Worm (Caenorhabditis elegans) whole organism, late embryonic: ENCODE measurements around the gene C05D9.7.

ENCODE experiments used
- C08G9.2 ChIP-seq: sonication (generic microtip); optimal IDR thresholded peaks from 2 replicates; lab custom pipeline; 2016; ENCODE audit warnings: mild to moderate bottlenecking, missing genetic modification characterization, moderate library complexity, missing compliant biosample characterization
- C38D4.7 ChIP-seq: fragments of 200-800 bp; sonication (Bioruptor generic); optimal IDR thresholded peaks from 2 replicates; lab custom pipeline; 2018; ENCODE audit warnings: mild to moderate bottlenecking, missing genetic modification characterization, moderate library complexity, missing compliant biosample characterization
- F13H6.1 ChIP-seq: sonication (generic microtip); optimal IDR thresholded peaks from 2 replicates; lab custom pipeline; 2016; ENCODE audit warnings: missing genetic modification characterization, missing compliant biosample characterization
- K09A11.1 ChIP-seq: sonication (generic microtip); optimal IDR thresholded peaks from 2 replicates; lab custom pipeline; 2017; ENCODE audit warnings: antibody characterized with exemption, mild to moderate bottlenecking, missing genetic modification characterization, missing compliant biosample characterization; ENCODE audit not compliant: insufficient read depth
- ahr-1 ChIP-seq: sonication (generic microtip); optimal IDR thresholded peaks from 2 replicates; lab custom pipeline; 2016; ENCODE audit warnings: missing genetic modification characterization, missing compliant biosample characterization
- ceh-14 ChIP-seq: sonication (generic microtip); optimal IDR thresholded peaks from 2 replicates; lab custom pipeline; 2016; ENCODE audit warnings: missing genotype, missing genetic modification characterization, missing compliant biosample characterization
- ceh-18 ChIP-seq: sonication (generic microtip); optimal IDR thresholded peaks from 2 replicates; lab custom pipeline; 2016; ENCODE audit warnings: missing genetic modification characterization, missing compliant biosample characterization
- ceh-2 ChIP-seq: sonication (generic microtip); optimal IDR thresholded peaks from 2 replicates; lab custom pipeline; 2016; ENCODE audit warnings: missing genotype, missing genetic modification characterization, missing compliant biosample characterization
- ceh-24 ChIP-seq: sonication (generic microtip); optimal IDR thresholded peaks from 2 replicates; lab custom pipeline; 2016; ENCODE audit warnings: mild to moderate bottlenecking, missing genetic modification characterization, missing compliant biosample characterization
- ceh-31 ChIP-seq: sonication (generic microtip); optimal IDR thresholded peaks from 2 replicates; lab custom pipeline; 2016; ENCODE audit warnings: missing genetic modification characterization, missing compliant biosample characterization
- ceh-34 ChIP-seq: sonication (generic microtip); optimal IDR thresholded peaks from 2 replicates; lab custom pipeline; 2016; ENCODE audit warnings: mild to moderate bottlenecking, missing genetic modification characterization, missing compliant biosample characterization
- ceh-45 ChIP-seq: fragments of 200-800 bp; sonication (Bioruptor generic); IDR thresholded peaks from 2 replicates; pipeline ENCODE4 v1.3.6; 2022; ENCODE audit warnings: missing genetic modification reagents, missing genetic modification characterization, missing compliant biosample characterization
- ceh-48 ChIP-seq: sonication (generic microtip); optimal IDR thresholded peaks from 2 replicates; lab custom pipeline; 2016; ENCODE audit warnings: missing genetic modification characterization, inconsistent platforms, missing compliant biosample characterization
- ceh-9 ChIP-seq: sonication (generic microtip); optimal IDR thresholded peaks from 2 replicates; lab custom pipeline; 2016; ENCODE audit warnings: mild to moderate bottlenecking, missing genetic modification characterization, inconsistent platforms, missing compliant biosample characterization
- che-1 ChIP-seq: sonication (generic microtip); optimal IDR thresholded peaks from 2 replicates; lab custom pipeline; 2016; ENCODE audit warnings: mild to moderate bottlenecking, missing genetic modification characterization, missing compliant biosample characterization
- elt-2 ChIP-seq: sonication (generic microtip); optimal IDR thresholded peaks from 2 replicates; lab custom pipeline; 2016; ENCODE audit warnings: missing genetic modification reagents, missing genetic modification characterization, missing compliant biosample characterization
- elt-4 ChIP-seq: sonication (generic microtip); optimal IDR thresholded peaks from 2 replicates; lab custom pipeline; 2016; ENCODE audit warnings: missing genetic modification characterization, missing compliant biosample characterization
- ets-4 ChIP-seq: sonication (generic microtip); optimal IDR thresholded peaks from 2 replicates; lab custom pipeline; 2016; ENCODE audit warnings: missing genetic modification characterization, missing compliant biosample characterization
- eyg-1 ChIP-seq: sonication (generic microtip); optimal IDR thresholded peaks from 2 replicates; lab custom pipeline; 2016; ENCODE audit warnings: missing genotype, missing genetic modification characterization, missing compliant biosample characterization
- fkh-10 ChIP-seq: fragments of 150-350 bp; optimal IDR thresholded peaks from 2 replicates; lab custom pipeline; 2014; ENCODE audit warnings: missing biosample characterization, missing genetic modification reagents, missing genetic modification characterization
- fkh-6 ChIP-seq: sonication (generic microtip); optimal IDR thresholded peaks from 2 replicates; lab custom pipeline; 2016; ENCODE audit warnings: missing genetic modification characterization, missing compliant biosample characterization
- hlh-30 ChIP-seq: sonication (generic microtip); optimal IDR thresholded peaks from 2 replicates; lab custom pipeline; 2017; ENCODE audit warnings: antibody characterized with exemption, missing genetic modification characterization, missing compliant biosample characterization; ENCODE audit not compliant: insufficient read depth
- hlh-6 ChIP-seq: sonication (generic microtip); optimal IDR thresholded peaks from 2 replicates; lab custom pipeline; 2016; ENCODE audit warnings: missing genotype, missing genetic modification characterization, missing compliant biosample characterization
- hlh-8 ChIP-seq: sonication (generic microtip); optimal IDR thresholded peaks from 2 replicates; lab custom pipeline; 2016; ENCODE audit warnings: missing genotype, missing genetic modification characterization, missing compliant biosample characterization
- mec-3 ChIP-seq: sonication (generic microtip); optimal IDR thresholded peaks from 2 replicates; lab custom pipeline; 2016; ENCODE audit warnings: borderline replicate concordance, missing genetic modification characterization, missing compliant biosample characterization
- nfya-1 ChIP-seq: sonication (generic microtip); optimal IDR thresholded peaks from 2 replicates; lab custom pipeline; 2017; ENCODE audit warnings: missing genetic modification characterization, mild to moderate bottlenecking, missing compliant biosample characterization, antibody characterized with exemption, moderate library complexity
- nhr-232 ChIP-seq: sonication (generic microtip); optimal IDR thresholded peaks from 2 replicates; lab custom pipeline; 2016; ENCODE audit warnings: missing genetic modification characterization, missing compliant biosample characterization
- pax-1 ChIP-seq: fragments of 150-350 bp; optimal IDR thresholded peaks from 2 replicates; lab custom pipeline; 2014; ENCODE audit warnings: missing biosample characterization, missing genetic modification characterization
- pha-4 ChIP-seq: fragments of 150-350 bp; optimal IDR thresholded peaks from 2 replicates; lab custom pipeline; 2018; ENCODE audit warnings: missing biosample characterization, missing genetic modification reagents, missing genetic modification characterization
- ref-2 ChIP-seq: sonication (generic microtip); optimal IDR thresholded peaks from 2 replicates; lab custom pipeline; 2016; ENCODE audit warnings: missing genetic modification characterization, missing compliant biosample characterization
- rnt-1 ChIP-seq: sonication (generic microtip); optimal IDR thresholded peaks from 2 replicates; lab custom pipeline; 2016; ENCODE audit warnings: missing genetic modification characterization, missing compliant biosample characterization
- sdc-2 ChIP-seq: sonication (generic microtip); optimal IDR thresholded peaks from 2 replicates; lab custom pipeline; 2016; ENCODE audit warnings: missing genotype, missing genetic modification characterization, missing compliant biosample characterization
- sox-2 ChIP-seq: fragments of 200-800 bp; sonication (Bioruptor generic); IDR thresholded peaks from 2 replicates; pipeline ENCODE4 v1.3.6; 2022; ENCODE audit warnings: missing genetic modification reagents, missing genetic modification characterization, missing compliant biosample characterization
- syd-9 ChIP-seq: sonication (generic microtip); optimal IDR thresholded peaks from 2 replicates; lab custom pipeline; 2016; ENCODE audit warnings: mild to moderate bottlenecking, missing genetic modification characterization, moderate library complexity, missing compliant biosample characterization
- tbx-2 ChIP-seq: sonication (generic microtip); optimal IDR thresholded peaks from 2 replicates; lab custom pipeline; 2016; ENCODE audit warnings: missing genetic modification characterization, missing compliant biosample characterization
- tbx-7 ChIP-seq: sonication (generic microtip); optimal IDR thresholded peaks from 2 replicates; lab custom pipeline; 2016; ENCODE audit warnings: missing genotype, missing genetic modification characterization, missing compliant biosample characterization
- ttx-3 ChIP-seq: sonication (generic microtip); optimal IDR thresholded peaks from 2 replicates; lab custom pipeline; 2016; ENCODE audit warnings: missing genetic modification reagents, missing genetic modification characterization, missing compliant biosample characterization
- unc-3 ChIP-seq, 2 experiments: fragments of 200-800 bp in 1 of 2; sonication (Bioruptor generic) in 1 of 2; sonication (generic microtip) in 1 of 2; conservative IDR thresholded peaks in 1 of 2; optimal IDR thresholded peaks in 1 of 2; 2 replicates each; pipeline versions ENCODE4 v1.3.6 to Lab custom; 2016 to 2022; ENCODE audit warnings: missing compliant biosample characterization in 2 of 2, missing genetic modification characterization in 2 of 2, missing genetic modification reagents in 1 of 2
- unc-42 ChIP-seq: sonication (generic microtip); optimal IDR thresholded peaks from 2 replicates; lab custom pipeline; 2016; ENCODE audit warnings: missing genotype, missing genetic modification characterization, missing compliant biosample characterization
- unc-55 ChIP-seq: sonication (generic microtip); optimal IDR thresholded peaks from 2 replicates; lab custom pipeline; 2017; ENCODE audit warnings: missing biosample characterization, missing genetic modification reagents, missing genetic modification characterization
- zip-5 ChIP-seq: sonication (generic microtip); optimal IDR thresholded peaks from 2 replicates; lab custom pipeline; 2016; ENCODE audit warnings: missing genetic modification characterization, missing compliant biosample characterization
- ztf-16 ChIP-seq: sonication (generic microtip); optimal IDR thresholded peaks from 2 replicates; lab custom pipeline; 2017; ENCODE audit warnings: missing genetic modification characterization, missing compliant biosample characterization

C05D9.7 gene

ce11 chrX:1121575-1121974, 2.4 kb upstream of the C05D9.7 start:
- TF ChIP-seq syd-9 (tag; lab: Kevin White, UChicago) = no peak
- no peak for TF ChIP-seq ceh-14 (tag; lab: Kevin White, UChicago)
- TF ChIP-seq fkh-10 = no peak
- no peak for TF ChIP-seq ets-4
- no peak for TF ChIP-seq pax-1 (tag; lab: Kevin White, UChicago)
- TF ChIP-seq che-1 = no peak
- no peak for TF ChIP-seq nhr-232 (tag; lab: Kevin White, UChicago)

- TF ChIP-seq elt-4 (no peak), hlh-30 (tag; lab: Kevin White, UChicago) (peak; percentile 5), ceh-18 (tag; lab: Kevin White, UChicago) (peak; percentile 40), syd-9 (tag; lab: Kevin White, UChicago) (peak; percentile 39), nfya-1 (tag; lab: Kevin White, UChicago) (peak; percentile 40), ref-2 (tag; lab: Kevin White, UChicago) (peak; percentile 80), sdc-2 (tag; lab: Kevin White, UChicago) (peak; percentile 76), tbx-2 (tag; lab: Kevin White, UChicago) (peak; percentile 74), ceh-48 (tag; lab: Kevin White, UChicago) (peak; percentile 75), mec-3 (tag; lab: Kevin White, UChicago) (peak; percentile 25), fkh-6 (tag; lab: Kevin White, UChicago) (peak; percentile 11), unc-55 (GFP tag; lab: Kevin White, UChicago) (peak; percentile 98), ceh-14 (tag; lab: Kevin White, UChicago) (peak; percentile 55), hlh-8 (tag; lab: Kevin White, UChicago) (no peak), sox-2 (GFP tag; lab: Robert Waterston, UW) (no peak), C08G9.2 (tag; lab: Kevin White, UChicago) (peak; percentile 19), K09A11.1 (tag; lab: Kevin White, UChicago) (no peak), ceh-9 (tag; lab: Kevin White, UChicago) (no peak), unc-3 (GFP tag; conservative IDR thresholded peaks at IDR 0.05; lab: Robert Waterston, UW) (no peak), unc-3 (tag; optimal IDR thresholded peaks at IDR 0.05; lab: Kevin White, UChicago) (peak; percentile 2), ceh-24 (no peak), fkh-10 (peak; percentile 2), tbx-7 (no peak), zip-5 (tag; lab: Kevin White, UChicago) (no peak), unc-42 (peak; percentile 98), F13H6.1 (peak; percentile 35), ceh-34 (peak; percentile 66), ahr-1 (tag; lab: Kevin White, UChicago) (no peak), rnt-1 (tag; lab: Kevin White, UChicago) (peak; percentile 52), hlh-6 (tag; lab: Kevin White, UChicago) (peak; percentile 63), ttx-3 (tag; lab: Kevin White, UChicago) (no peak), ceh-31 (peak; percentile 92), ceh-2 (tag; lab: Kevin White, UChicago) (peak; percentile 44), ztf-16 (no peak)
These were observed 1.1 kb upstream of the C05D9.7 start for ce11 chrX:1120326-1120725.

- TF ChIP-seq elt-2 (tag; lab: Kevin White, UChicago) (peak; percentile 27), unc-42 (no peak)
These were observed 2.0 kb downstream of the C05D9.7 start for ce11 chrX:1117252-1117651.

ce11 chrX:1115207-1115606, 4.0 kb downstream of the C05D9.7 start:
- TF ChIP-seq pha-4 (no peak), C38D4.7 (no peak), eyg-1 (no peak), ceh-48 (tag; lab: Kevin White, UChicago) (no peak), pax-1 (tag; lab: Kevin White, UChicago) (no peak), ceh-45 (GFP tag; lab: Robert Waterston, UW) (no peak)
